Fruit fly (Drosophila melanogaster): ENCODE results near the gene Mkp.

The Mkp gene

DNA sequence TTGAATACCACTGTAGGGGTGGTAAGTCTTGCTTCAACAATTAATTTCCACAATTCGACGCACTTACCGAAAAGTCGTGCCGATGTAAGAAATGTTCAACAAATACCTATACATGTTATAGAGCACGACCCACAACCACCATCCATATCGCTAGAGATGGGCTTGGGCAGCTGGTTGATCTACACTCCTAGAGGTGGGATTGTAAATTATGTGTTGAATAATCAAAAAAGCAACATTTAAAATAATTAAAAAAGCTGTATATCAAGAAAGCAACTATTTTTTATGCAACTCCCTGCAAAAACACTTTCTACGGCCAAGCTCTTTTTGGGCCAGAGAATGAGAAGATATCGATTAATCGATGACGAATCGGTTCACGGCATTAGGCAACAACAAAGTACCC, at the start of gene Mkp, which contains the start of the genes CG34140 and Mtch (continued):
- TF ChIP-seq cg (GFP tag; optimal IDR thresholded peaks at IDR 0.05): no peak
- peak; percentile 47 for TF ChIP-seq CG17912 (GFP tag; optimal IDR thresholded peaks at IDR 0.05)
- no peak for TF ChIP-seq caup (GFP tag; optimal IDR thresholded peaks at IDR 0.05; ENCODE audit: severe bottlenecking)
- no peak for TF ChIP-seq Eip74EF (GFP tag; optimal IDR thresholded peaks at IDR 0.05)
- peak; percentile 77 for TF ChIP-seq cas (GFP tag; IDR thresholded peaks at IDR 0.05)
- TF ChIP-seq CG7745 (tag; optimal IDR thresholded peaks at IDR 0.05): no peak
- TF ChIP-seq MESR4 (GFP tag; optimal IDR thresholded peaks at IDR 0.05): peak; percentile 75
- peak; percentile 66 for TF ChIP-seq Spps (tag; optimal IDR thresholded peaks at IDR 0.05)
- TF ChIP-seq prd (optimal IDR thresholded peaks at IDR 0.05): no peak
- peak; percentile 92 for TF ChIP-seq prd (GFP tag; IDR thresholded peaks at IDR 0.05)
- 0 out of 3 replicates have a peak, but pooled peaks have one; percentile 43 for TF ChIP-seq CG11560 (tag; IDR thresholded peaks at IDR 0.05)
- peak; percentile 88 for TF ChIP-seq CG8290 (GFP tag; optimal IDR thresholded peaks at IDR 0.05)
- peak in 1 of 2 experiments; percentile 66 for TF ChIP-seq CG8290 (tag; optimal IDR thresholded peaks at IDR 0.05)
- no peak for TF ChIP-seq mirr (GFP tag; optimal IDR thresholded peaks at IDR 0.05)
- peak; percentile 57 for TF ChIP-seq eyg (GFP tag; optimal IDR thresholded peaks at IDR 0.05)
- peak; percentile 36 for TF ChIP-seq Dp (GFP tag; optimal IDR thresholded peaks at IDR 0.05)
- peak; percentile 68 for TF ChIP-seq CG4328 (GFP tag; optimal IDR thresholded peaks at IDR 0.05)
- TF ChIP-seq Hsf (GFP tag; optimal IDR thresholded peaks at IDR 0.05): peak; percentile 89
- TF ChIP-seq Nf-YB (GFP tag; optimal IDR thresholded peaks at IDR 0.05): peak; percentile 64
- TF ChIP-seq Med (GFP tag): peak; percentile 99
- peak; percentile 28 for TF ChIP-seq CG10274 (GFP tag; optimal IDR thresholded peaks at IDR 0.05)
- TF ChIP-seq CG31388 (GFP tag; optimal IDR thresholded peaks at IDR 0.05): peak; percentile 54
- TF ChIP-seq CG11504 (tag; optimal IDR thresholded peaks at IDR 0.05): no peak
- peak; percentile 86 for TF ChIP-seq CG17829 (tag; optimal IDR thresholded peaks at IDR 0.05)
- TF ChIP-seq Ets97D (GFP tag; optimal IDR thresholded peaks at IDR 0.05): peak; percentile 86
- peak; percentile 89 for TF ChIP-seq zfh2 (GFP tag; optimal IDR thresholded peaks at IDR 0.05)
- 0 out of 2 replicates have a peak, but pooled peaks have one; percentile 26 for TF ChIP-seq CG10321 (GFP tag; IDR thresholded peaks at IDR 0.05)
- peak; percentile 92 for TF ChIP-seq vfl (GFP tag; optimal IDR thresholded peaks at IDR 0.05)
- peak; percentile 58 for TF ChIP-seq Hand (GFP tag; optimal IDR thresholded peaks at IDR 0.05)
- no peak for TF ChIP-seq Jarid2 (GFP tag; optimal IDR thresholded peaks at IDR 0.05)
- peak; percentile 54; the same call in 2 of the 3 replicates for TF ChIP-seq CG7963 (GFP tag; IDR thresholded peaks at IDR 0.05; ENCODE audit: partially characterized antibody)
- no peak for TF ChIP-seq B-H2 (GFP tag; optimal IDR thresholded peaks at IDR 0.05)
- TF ChIP-seq wor (GFP tag; IDR thresholded peaks at IDR 0.05): peak; percentile 57
- TF ChIP-seq Sox100B (GFP tag; optimal IDR thresholded peaks at IDR 0.05): no peak
- no peak for TF ChIP-seq cwo (GFP tag; optimal IDR thresholded peaks at IDR 0.05)
- peak; percentile 89 for TF ChIP-seq CG32767 (GFP tag; IDR thresholded peaks at IDR 0.05)
- no peak for TF ChIP-seq onecut (GFP tag; IDR thresholded peaks at IDR 0.05)
- TF ChIP-seq hb (GFP tag; IDR thresholded peaks at IDR 0.05; ENCODE audit: partially characterized antibody): peak; percentile 82
- no peak for TF ChIP-seq hth (optimal IDR thresholded peaks at IDR 0.05)
- peak; percentile 92 for TF ChIP-seq CG18011 (GFP tag; optimal IDR thresholded peaks at IDR 0.05)
- peak; percentile 79 for TF ChIP-seq Camta (GFP tag; optimal IDR thresholded peaks at IDR 0.05)
- peak; percentile 47; the same call in 1 of the 2 replicates for TF ChIP-seq bowl (GFP tag; IDR thresholded peaks at IDR 0.05)
- no peak for TF ChIP-seq z (GFP tag; IDR thresholded peaks at IDR 0.05)
- TF ChIP-seq CG7372 (GFP tag; IDR thresholded peaks at IDR 0.05): peak; percentile 78
- peak; percentile 63; the same call in 1 of the 2 replicates for TF ChIP-seq aop (GFP tag; IDR thresholded peaks at IDR 0.05)
- TF ChIP-seq Drgx (GFP tag; IDR thresholded peaks at IDR 0.05): peak; percentile 36; the same call in 1 of the 2 replicates
- no peak for TF ChIP-seq CG11723 (GFP tag; optimal IDR thresholded peaks at IDR 0.05)
- TF ChIP-seq CG7786 (GFP tag; optimal IDR thresholded peaks at IDR 0.05): peak; percentile 89
- TF ChIP-seq CG2712 (tag; optimal IDR thresholded peaks at IDR 0.05): peak; percentile 88
- TF ChIP-seq disco-r (GFP tag; optimal IDR thresholded peaks at IDR 0.05): peak; percentile 54
- peak; percentile 94 for TF ChIP-seq CG30403 (GFP tag; optimal IDR thresholded peaks at IDR 0.05)

All from whole organism, embryonic.